Worm (Caenorhabditis elegans): ENCODE measurements around the gene C14A6.12.

C14A6.12 gene

DNA sequence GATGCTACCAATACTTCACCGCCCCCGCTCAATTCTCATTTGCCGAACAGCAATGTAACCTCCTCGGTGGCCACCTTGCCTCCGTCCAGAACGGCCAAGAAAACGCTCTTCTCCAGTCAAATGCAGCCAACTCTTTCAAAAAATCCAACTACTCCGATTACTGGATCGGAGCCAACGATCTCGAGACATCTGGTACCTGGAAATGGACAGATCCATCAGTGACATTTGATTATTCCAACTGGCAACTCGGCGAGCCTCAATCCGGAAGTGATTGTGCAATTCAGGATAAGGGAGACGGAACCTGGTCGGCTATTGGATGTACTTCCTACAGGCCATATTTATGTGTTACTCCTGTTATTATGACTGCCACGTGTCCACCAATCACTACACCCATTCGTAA is 4.3 kb downstream of the C14A6.12 start:
- no peak for TF ChIP-seq ama-1 (optimal IDR thresholded peaks at IDR 0.05)
- TF ChIP-seq B0310.2 (tag; optimal IDR thresholded peaks at IDR 0.05) = no peak
- TF ChIP-seq ets-7 (tag; optimal IDR thresholded peaks at IDR 0.05) = no peak
- no peak for TF ChIP-seq hmg-4 (GFP tag; optimal IDR thresholded peaks at IDR 0.05)
- no peak for TF ChIP-seq sea-1 (GFP tag; conservative IDR thresholded peaks at IDR 0.05)
- no peak for TF ChIP-seq tbx-37 (GFP tag; conservative IDR thresholded peaks at IDR 0.05)
- TF ChIP-seq ceh-13 (GFP tag; optimal IDR thresholded peaks at IDR 0.05) = no peak
- no peak for TF ChIP-seq F13C5.2 (tag; optimal IDR thresholded peaks at IDR 0.05)
- no peak for TF ChIP-seq pes-1 (GFP tag; IDR thresholded peaks at IDR 0.05)
- TF ChIP-seq aly-1 (tag; optimal IDR thresholded peaks at IDR 0.05) = no peak
- no peak for TF ChIP-seq flt-1 (GFP tag; IDR thresholded peaks at IDR 0.05)
- no peak for TF ChIP-seq hnd-1 (tag; optimal IDR thresholded peaks at IDR 0.05)
- no peak for TF ChIP-seq tra-4 (tag; optimal IDR thresholded peaks at IDR 0.05)
- TF ChIP-seq ceh-36 (tag; optimal IDR thresholded peaks at IDR 0.05) = no peak
- no peak for TF ChIP-seq scrt-1 (GFP tag; IDR thresholded peaks at IDR 0.05)
- TF ChIP-seq tbx-11 (GFP tag; IDR thresholded peaks at IDR 0.05) = no peak

DNA sequence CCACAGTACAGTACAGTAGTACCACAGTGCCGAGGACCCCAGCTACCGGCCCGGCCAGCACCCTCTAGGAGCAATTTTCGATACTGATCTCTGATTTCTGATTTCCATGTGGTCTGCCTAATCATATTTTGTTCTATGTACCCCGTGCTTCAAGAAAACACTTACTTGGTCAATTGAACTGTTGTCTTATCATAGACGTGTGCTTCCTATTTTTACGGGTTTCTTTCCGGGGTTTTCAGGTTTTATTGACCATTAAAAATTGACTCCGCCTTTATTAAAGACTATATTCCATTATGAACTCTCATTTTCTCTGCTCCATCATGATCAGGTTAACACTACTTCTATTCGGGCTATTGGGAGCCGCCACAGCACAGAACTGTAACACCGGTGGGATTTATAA is 4.8 kb downstream of the C14A6.12 start, which contains the start of gene clec-48:
Gene clec-48 (plus strand): TSS at position 320 of the 400 bp plus-strand sequence.
- TF ChIP-seq sea-1 (GFP tag; conservative IDR thresholded peaks at IDR 0.05) (no peak), scrt-1 (GFP tag; IDR thresholded peaks at IDR 0.05) (no peak), ama-1 (optimal IDR thresholded peaks at IDR 0.05) (no peak), aly-1 (tag; optimal IDR thresholded peaks at IDR 0.05) (no peak), ets-7 (tag; optimal IDR thresholded peaks at IDR 0.05) (no peak), tbx-37 (GFP tag; conservative IDR thresholded peaks at IDR 0.05) (no peak), pes-1 (GFP tag; IDR thresholded peaks at IDR 0.05) (no peak), hnd-1 (tag; optimal IDR thresholded peaks at IDR 0.05) (no peak), ceh-36 (tag; optimal IDR thresholded peaks at IDR 0.05) (no peak), hmbx-1 (tag; optimal IDR thresholded peaks at IDR 0.05) (no peak), B0310.2 (tag; optimal IDR thresholded peaks at IDR 0.05) (no peak), ceh-13 (GFP tag; optimal IDR thresholded peaks at IDR 0.05) (no peak), tra-4 (tag; optimal IDR thresholded peaks at IDR 0.05) (no peak), tbx-11 (GFP tag; IDR thresholded peaks at IDR 0.05) (no peak), flt-1 (GFP tag; IDR thresholded peaks at IDR 0.05) (no peak)

DNA sequence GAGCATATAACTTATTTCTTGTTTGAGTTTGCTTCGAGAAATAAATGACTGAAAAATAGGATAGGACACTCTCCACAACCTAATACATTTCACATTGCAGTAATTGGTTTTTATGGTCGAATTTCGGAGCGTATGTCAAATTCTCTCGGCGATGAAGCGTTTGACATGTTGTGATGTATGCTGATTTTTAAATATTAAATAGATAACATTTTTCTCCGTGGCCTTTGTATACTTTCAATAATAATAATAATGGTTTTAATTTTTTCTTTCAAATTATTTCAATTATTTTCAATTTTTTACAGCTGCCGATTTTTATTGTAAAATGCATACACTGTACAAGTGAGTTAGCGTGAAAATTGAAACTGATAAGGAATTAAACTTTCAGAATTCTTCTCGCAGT is 16.4 kb downstream of the C14A6.12 start, which contains the start of gene C14A6.3:
Gene C14A6.3 (plus strand): TSS at position 301 of the 400 bp plus-strand sequence.
- no peak for TF ChIP-seq B0310.2 (tag; optimal IDR thresholded peaks at IDR 0.05)
- TF ChIP-seq flt-1 (GFP tag; IDR thresholded peaks at IDR 0.05) = no peak
- no peak for TF ChIP-seq aly-1 (tag; optimal IDR thresholded peaks at IDR 0.05)
- no peak for TF ChIP-seq tbx-11 (GFP tag; IDR thresholded peaks at IDR 0.05)
- TF ChIP-seq F13C5.2 (tag; optimal IDR thresholded peaks at IDR 0.05) = no peak
- TF ChIP-seq ama-1 (optimal IDR thresholded peaks at IDR 0.05) = no peak
- TF ChIP-seq hnd-1 (tag; optimal IDR thresholded peaks at IDR 0.05) = no peak
- no peak for TF ChIP-seq tra-4 (tag; optimal IDR thresholded peaks at IDR 0.05)

DNA sequence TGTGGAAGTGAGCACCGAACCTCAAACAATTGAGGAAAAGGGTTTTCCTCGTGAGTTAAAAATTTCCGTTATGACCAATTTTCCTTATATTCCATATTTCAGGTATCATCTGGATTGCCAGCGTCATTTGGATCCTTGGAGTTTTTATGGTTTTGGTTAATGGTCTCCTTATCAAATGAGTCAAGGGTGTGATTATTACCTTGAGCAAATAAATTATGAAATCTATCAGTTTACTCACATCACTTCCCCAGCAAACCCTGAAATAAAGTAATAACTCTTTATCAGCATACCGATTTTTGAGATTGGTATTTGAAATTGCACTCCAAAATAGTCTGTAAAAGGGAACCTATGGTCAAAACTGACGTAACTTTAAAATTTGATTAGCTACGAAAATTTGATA is 18.0 kb downstream of the C14A6.12 start:
- TF ChIP-seq ama-1 (optimal IDR thresholded peaks at IDR 0.05) = no peak
- no peak for TF ChIP-seq tbx-11 (GFP tag; IDR thresholded peaks at IDR 0.05)
- TF ChIP-seq ceh-13 (GFP tag; optimal IDR thresholded peaks at IDR 0.05) = no peak
- TF ChIP-seq ets-7 (tag; optimal IDR thresholded peaks at IDR 0.05) = no peak
- no peak for TF ChIP-seq sea-1 (GFP tag; conservative IDR thresholded peaks at IDR 0.05)
- no peak for TF ChIP-seq hmg-4 (GFP tag; optimal IDR thresholded peaks at IDR 0.05)
- TF ChIP-seq hmbx-1 (tag; optimal IDR thresholded peaks at IDR 0.05) = no peak
- no peak for TF ChIP-seq tra-4 (tag; optimal IDR thresholded peaks at IDR 0.05)
- no peak for TF ChIP-seq pes-1 (GFP tag; IDR thresholded peaks at IDR 0.05)
- no peak for TF ChIP-seq flt-1 (GFP tag; IDR thresholded peaks at IDR 0.05)
- TF ChIP-seq ceh-36 (tag; optimal IDR thresholded peaks at IDR 0.05) = no peak
- no peak for TF ChIP-seq hnd-1 (tag; optimal IDR thresholded peaks at IDR 0.05)

DNA sequence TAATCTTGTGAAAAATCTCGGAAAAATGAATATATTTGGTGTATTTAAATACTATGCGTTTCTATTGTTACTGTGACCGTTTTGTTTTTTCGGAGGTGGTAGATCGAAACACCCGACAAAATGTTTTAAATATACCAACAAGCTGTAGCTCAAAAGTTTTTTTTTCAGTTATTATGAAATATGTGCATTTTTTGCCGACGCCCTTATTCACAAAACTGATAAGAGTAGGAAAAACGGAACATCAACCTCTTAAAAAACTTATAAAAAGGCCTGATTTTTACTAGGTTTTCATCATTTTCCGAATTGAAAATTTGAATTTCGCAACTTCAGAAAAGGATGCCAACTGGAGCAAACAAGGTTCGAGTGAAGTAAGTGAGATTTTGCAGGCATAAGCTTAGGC is 19.0 kb downstream of the C14A6.12 start, which contains the start of gene Y37H2A.14:
Gene Y37H2A.14 (plus strand): TSS at position 301 of the 400 bp plus-strand sequence.
- no peak for TF ChIP-seq tbx-11 (GFP tag; IDR thresholded peaks at IDR 0.05)
- TF ChIP-seq tra-4 (tag; optimal IDR thresholded peaks at IDR 0.05) = no peak
- no peak for TF ChIP-seq hnd-1 (tag; optimal IDR thresholded peaks at IDR 0.05)
- no peak for TF ChIP-seq scrt-1 (GFP tag; IDR thresholded peaks at IDR 0.05)
- no peak for TF ChIP-seq ceh-36 (tag; optimal IDR thresholded peaks at IDR 0.05)
- TF ChIP-seq sea-1 (GFP tag; conservative IDR thresholded peaks at IDR 0.05) = no peak
- TF ChIP-seq B0310.2 (tag; optimal IDR thresholded peaks at IDR 0.05) = no peak
- no peak for TF ChIP-seq aly-1 (tag; optimal IDR thresholded peaks at IDR 0.05)

DNA sequence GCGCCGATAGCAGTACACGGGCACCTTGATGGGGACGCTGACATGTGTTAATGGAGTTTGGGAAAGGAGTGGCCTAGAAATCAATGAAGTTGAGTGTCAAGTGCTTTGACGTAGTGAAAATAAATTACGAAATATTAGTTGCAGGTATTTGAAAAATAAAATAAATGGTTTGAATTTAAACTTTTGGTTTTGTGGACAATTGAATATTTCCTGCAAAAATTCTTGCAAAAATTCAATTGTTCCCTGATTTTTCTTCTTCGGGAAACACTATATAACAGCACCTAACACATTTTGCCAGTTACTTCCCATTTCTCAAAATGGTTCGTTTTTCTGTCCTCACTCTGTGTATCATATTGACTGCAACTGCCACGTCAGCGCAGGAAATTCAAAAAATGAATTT is 19.9 kb downstream of the C14A6.12 start, which contains the start of gene Y37H2A.13:
Gene Y37H2A.13 (plus strand): TSS at position 301 of the 400 bp plus-strand sequence.
- TF ChIP-seq pes-1 (GFP tag; IDR thresholded peaks at IDR 0.05) (no peak), B0310.2 (tag; optimal IDR thresholded peaks at IDR 0.05) (no peak), ets-7 (tag; optimal IDR thresholded peaks at IDR 0.05) (no peak), scrt-1 (GFP tag; IDR thresholded peaks at IDR 0.05) (no peak), aly-1 (tag; optimal IDR thresholded peaks at IDR 0.05) (no peak), tra-4 (tag; optimal IDR thresholded peaks at IDR 0.05) (no peak), tbx-37 (GFP tag; conservative IDR thresholded peaks at IDR 0.05) (no peak), flt-1 (GFP tag; IDR thresholded peaks at IDR 0.05) (no peak), hnd-1 (tag; optimal IDR thresholded peaks at IDR 0.05) (no peak)

DNA sequence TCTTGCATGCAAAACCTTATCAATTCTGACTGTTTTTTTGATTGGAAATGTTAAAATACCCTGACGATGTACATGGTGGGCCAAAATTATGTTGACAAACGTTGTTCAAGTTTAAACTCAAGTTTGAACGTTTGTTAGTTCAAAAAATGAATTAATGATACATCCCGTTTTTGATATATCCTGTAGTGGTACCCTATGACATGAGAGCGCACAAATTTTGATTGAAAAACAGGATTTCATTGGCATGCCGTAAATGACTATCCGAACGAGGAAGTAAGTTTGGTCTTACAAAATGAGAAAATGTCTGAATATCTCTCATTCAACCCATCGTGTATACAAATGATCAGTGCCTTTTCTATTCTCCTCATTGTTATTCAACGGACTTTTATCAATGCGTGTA is 21.3 kb downstream of the C14A6.12 start, which contains the start of gene Y37H2A.11:
Gene Y37H2A.11 (plus strand): TSS at position 301 of the 400 bp plus-strand sequence.
- TF ChIP-seq flt-1 (GFP tag; IDR thresholded peaks at IDR 0.05) (no peak), ceh-13 (GFP tag; optimal IDR thresholded peaks at IDR 0.05) (no peak), hmbx-1 (tag; optimal IDR thresholded peaks at IDR 0.05) (no peak), tra-4 (tag; optimal IDR thresholded peaks at IDR 0.05) (no peak), ceh-36 (tag; optimal IDR thresholded peaks at IDR 0.05) (no peak), tbx-11 (GFP tag; IDR thresholded peaks at IDR 0.05) (no peak), scrt-1 (GFP tag; IDR thresholded peaks at IDR 0.05) (no peak), F13C5.2 (tag; optimal IDR thresholded peaks at IDR 0.05) (no peak), aly-1 (tag; optimal IDR thresholded peaks at IDR 0.05) (no peak), sea-1 (GFP tag; conservative IDR thresholded peaks at IDR 0.05) (no peak), hnd-1 (tag; optimal IDR thresholded peaks at IDR 0.05) (no peak), hmg-4 (GFP tag; optimal IDR thresholded peaks at IDR 0.05) (no peak), ets-7 (tag; optimal IDR thresholded peaks at IDR 0.05) (no peak), pes-1 (GFP tag; IDR thresholded peaks at IDR 0.05) (no peak), ama-1 (optimal IDR thresholded peaks at IDR 0.05) (no peak), tbx-37 (GFP tag; conservative IDR thresholded peaks at IDR 0.05) (no peak), B0310.2 (tag; optimal IDR thresholded peaks at IDR 0.05) (no peak)

All from whole organism, early embryonic.